Worm (Caenorhabditis elegans): ENCODE results near the gene lgc-1.

- TF ChIP-seq flt-1 (GFP tag; IDR thresholded peaks at IDR 0.05) = no peak
- TF ChIP-seq ref-1 (GFP tag; conservative IDR thresholded peaks at IDR 0.05) = no peak
Measured at ce11 chrV:4138688-4139087, 3.9 kb downstream of the lgc-1 start, which contains the start of gene lgc-29.

Data from whole organism, midembryonic.